Fruit fly (Drosophila melanogaster) whole organism, pupa: ENCODE data around the gene yellow-c.

Experiments
- CG10348 ChIP-seq: fragments of 200-800 bp; sonication (Bioruptor generic); IDR thresholded peaks from 2 replicates; pipeline ENCODE4 v1.3.6; 2022; ENCODE audit warnings: missing biosample characterization, missing genetic modification characterization
- CG12605 ChIP-seq: fragments of 200-800 bp; sonication (Bioruptor generic); IDR thresholded peaks from 2 replicates; pipeline ENCODE4 v1.3.6; 2022; ENCODE audit warnings: missing biosample characterization, missing genetic modification characterization
- CG13204 ChIP-seq: fragments of 200-800 bp; sonication (Bioruptor generic); optimal IDR thresholded peaks from 2 replicates; lab custom pipeline; 2018; ENCODE audit warnings: missing biosample characterization, mild to moderate bottlenecking, missing genetic modification characterization, moderate library complexity
- CG14655 ChIP-seq: fragments of 200-800 bp; sonication (Bioruptor generic); optimal IDR thresholded peaks from 3 replicates; lab custom pipeline; 2017; ENCODE audit warnings: mild to moderate bottlenecking, missing biosample characterization, missing genetic modification reagents, missing genetic modification characterization
- CG15710 ChIP-seq: fragments of 200-800 bp; sonication (Bioruptor generic); optimal IDR thresholded peaks from 2 replicates; lab custom pipeline; 2018; ENCODE audit warnings: missing biosample characterization, mild to moderate bottlenecking, missing genetic modification characterization, moderate library complexity
- CG34367 ChIP-seq: fragments of 200-800 bp; sonication (Bioruptor generic); optimal IDR thresholded peaks from 2 replicates; lab custom pipeline; 2018; ENCODE audit warnings: missing biosample characterization, mild to moderate bottlenecking, missing genetic modification characterization
- CG8159 ChIP-seq: fragments of 200-800 bp; sonication (Bioruptor generic); optimal IDR thresholded peaks from 3 replicates; lab custom pipeline; 2018; ENCODE audit warnings: missing biosample characterization, mild to moderate bottlenecking, missing genetic modification characterization, moderate library complexity
- CG9948 ChIP-seq: fragments of 200-800 bp; sonication (Bioruptor generic); optimal IDR thresholded peaks from 2 replicates; lab custom pipeline; 2018; ENCODE audit warnings: missing biosample characterization, mild to moderate bottlenecking, missing genetic modification characterization, moderate library complexity
- D1 ChIP-seq: fragments of 200-800 bp; sonication (Bioruptor generic); optimal IDR thresholded peaks from 2 replicates; lab custom pipeline; 2018; ENCODE audit warnings: missing biosample characterization, mild to moderate bottlenecking, missing genetic modification characterization, moderate library complexity
- EcR ChIP-seq: fragments of 200-800 bp; sonication (Bioruptor generic); optimal IDR thresholded peaks from 3 replicates; lab custom pipeline; 2019; ENCODE audit warnings: missing biosample characterization, missing genetic modification characterization, mild to moderate bottlenecking, moderate library complexity, missing genetic modification reagents
- Snoo ChIP-seq: fragments of 200-800 bp; sonication (Bioruptor generic); optimal IDR thresholded peaks from 3 replicates; lab custom pipeline; 2017; ENCODE audit warnings: missing biosample characterization, mild to moderate bottlenecking, missing genetic modification characterization, inconsistent platforms
- gl ChIP-seq: fragments of 200-800 bp; sonication (Bioruptor generic); optimal IDR thresholded peaks from 2 replicates; lab custom pipeline; 2018; ENCODE audit warnings: missing biosample characterization, mild to moderate bottlenecking, missing genetic modification characterization
- rn ChIP-seq: fragments of 200-800 bp; sonication (Bioruptor generic); IDR thresholded peaks from 2 replicates; pipeline ENCODE4 v1.3.6; 2022; ENCODE audit warnings: missing biosample characterization, missing genetic modification characterization

DNA sequence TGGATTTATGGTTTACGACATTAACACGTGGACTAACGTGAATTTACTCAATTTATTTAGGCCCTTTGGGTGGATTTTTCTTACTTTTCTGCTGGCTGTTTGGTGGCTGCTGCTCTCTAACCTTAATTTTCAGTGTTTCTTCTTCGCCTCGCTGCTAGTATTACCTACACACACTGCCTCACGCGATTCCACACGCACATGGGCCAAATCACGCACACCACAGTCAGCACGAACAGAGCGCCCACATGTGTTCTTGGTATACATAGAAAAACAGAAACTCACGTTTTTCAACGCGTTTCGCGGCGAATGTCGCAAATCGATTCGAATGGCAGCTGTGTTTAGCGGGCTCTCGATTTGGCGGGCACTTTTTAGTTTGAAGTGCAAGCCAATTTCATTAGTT lies 32.6 kb downstream of the yellow-c start:
- no peak for TF ChIP-seq CG10348 (GFP tag; lab: Robert Waterston, UW)
- TF ChIP-seq EcR: no peak
- no peak for TF ChIP-seq Snoo
- no peak for TF ChIP-seq gl (tag; lab: Kevin White, UChicago)
- no peak for TF ChIP-seq CG12605 (GFP tag; lab: Robert Waterston, UW)
- no peak for TF ChIP-seq CG15710 (tag; lab: Kevin White, UChicago)
- no peak for TF ChIP-seq CG14655
- TF ChIP-seq CG8159 (tag; lab: Kevin White, UChicago): no peak
- TF ChIP-seq rn (GFP tag; lab: Robert Waterston, UW): no peak
- no peak for TF ChIP-seq D1 (tag; lab: Kevin White, UChicago)
- no peak for TF ChIP-seq CG34367 (tag; lab: Kevin White, UChicago)
- TF ChIP-seq CG13204 (GFP tag; lab: Kevin White, UChicago): no peak
- TF ChIP-seq CG9948: no peak
